Worm (Caenorhabditis elegans): ENCODE results near the gene srd-39.

DNA sequence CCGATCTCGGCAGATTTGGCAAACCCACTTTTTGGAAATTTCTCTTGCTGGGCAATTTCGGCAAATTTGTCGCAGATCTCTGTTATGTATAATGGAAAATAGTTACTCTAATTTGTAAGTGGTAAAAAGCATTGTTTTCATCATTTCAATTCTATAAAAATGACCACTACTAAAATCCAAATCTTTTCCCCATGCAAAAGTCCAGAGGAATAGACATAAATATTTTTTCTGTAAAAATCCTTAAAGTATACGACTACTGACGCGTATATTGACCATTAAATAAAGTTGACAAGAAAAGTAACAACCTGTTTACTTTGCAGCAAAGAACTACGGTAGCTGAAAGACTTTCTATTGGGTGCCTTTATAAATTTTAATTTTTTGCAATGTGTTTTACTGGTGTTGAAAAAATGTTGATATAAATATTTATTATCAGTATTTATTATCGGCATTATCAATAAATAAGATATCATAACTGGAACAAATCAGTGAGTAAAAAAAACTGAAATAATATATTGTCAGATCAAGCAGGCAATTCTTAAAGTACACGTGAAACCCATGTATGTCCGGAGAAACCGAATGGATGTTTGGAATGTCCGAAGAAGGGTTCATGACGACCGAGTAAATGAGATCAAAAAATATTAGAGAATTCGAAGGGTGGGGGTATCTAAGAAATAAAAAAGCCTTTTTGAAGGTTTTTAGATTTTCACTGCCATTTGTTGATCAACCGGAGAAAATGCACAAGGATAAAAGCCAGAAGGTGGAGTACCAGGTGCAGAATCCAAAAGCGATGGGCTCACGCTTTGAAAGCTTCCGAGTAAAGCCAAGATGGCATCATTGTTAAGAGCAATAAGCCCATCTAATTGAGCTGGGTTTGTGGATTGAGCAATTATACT, 49.1 kb upstream of the srd-39 start:
- TF ChIP-seq ama-1 (optimal IDR thresholded peaks at IDR 0.05) (peak; percentile 94), ama-1 (GFP tag; optimal IDR thresholded peaks at IDR 0.05) (no peak), F52B5.7 (tag; optimal IDR thresholded peaks at IDR 0.05) (no peak), unc-62 (GFP tag; optimal IDR thresholded peaks at IDR 0.05) (no peak), attf-6 (GFP tag; IDR thresholded peaks at IDR 0.05) (no peak), ceh-27 (GFP tag; optimal IDR thresholded peaks at IDR 0.05) (no peak)
